Worm (Caenorhabditis elegans): ENCODE measurements around the gene T13G4.1.

DNA sequence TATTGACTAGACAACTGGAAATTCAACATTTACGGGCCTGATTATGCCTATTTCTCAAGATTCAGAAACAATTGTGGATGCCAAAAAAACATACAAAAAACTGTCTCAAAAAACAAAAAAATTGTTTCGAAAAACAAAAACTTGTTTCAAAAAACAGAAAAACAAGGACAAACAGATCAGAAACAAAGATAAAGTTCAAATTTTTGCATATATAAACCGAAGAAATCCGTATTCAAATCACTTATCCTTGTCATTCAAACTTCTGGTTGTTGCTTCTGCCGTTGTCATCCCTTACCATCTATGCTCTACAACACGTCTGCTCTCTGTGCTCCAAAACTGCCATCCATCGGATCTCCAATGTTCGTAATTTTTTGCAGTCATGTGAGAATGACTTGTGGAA is 38.3 kb upstream of the T13G4.1 start, which contains the start of gene R193.1:
- TF ChIP-seq unc-62 (GFP tag; optimal IDR thresholded peaks at IDR 0.05): no peak
- no peak for TF ChIP-seq rnt-1 (tag; optimal IDR thresholded peaks at IDR 0.05)
- no peak for TF ChIP-seq ztf-4 (tag; optimal IDR thresholded peaks at IDR 0.05)
- no peak for TF ChIP-seq mdl-1 (tag; optimal IDR thresholded peaks at IDR 0.05)
- TF ChIP-seq elt-3 (tag; optimal IDR thresholded peaks at IDR 0.05): no peak
- TF ChIP-seq nhr-237 (tag; optimal IDR thresholded peaks at IDR 0.05): no peak
- TF ChIP-seq lin-35 (GFP tag; optimal IDR thresholded peaks at IDR 0.05): no peak
- TF ChIP-seq unc-86 (tag; optimal IDR thresholded peaks at IDR 0.05): no peak
- no peak for TF ChIP-seq fos-1 (tag; optimal IDR thresholded peaks at IDR 0.05)
- no peak for TF ChIP-seq snu-23 (GFP tag; optimal IDR thresholded peaks at IDR 0.05)
- no peak for TF ChIP-seq hlh-4 (tag; optimal IDR thresholded peaks at IDR 0.05)
- TF ChIP-seq nhr-76 (tag; optimal IDR thresholded peaks at IDR 0.05): no peak
- TF ChIP-seq snpc-4 (tag; optimal IDR thresholded peaks at IDR 0.05): no peak
- no peak for TF ChIP-seq efl-1 (optimal IDR thresholded peaks at IDR 0.05)
- TF ChIP-seq efl-1 (GFP tag; optimal IDR thresholded peaks at IDR 0.05 in 1 of 2): no peak

All from whole organism, L1 larva.